Fruit fly (Drosophila melanogaster) whole organism, embryonic: ENCODE results near the gene Rtc1.
A peak's percentile ranks its signal among the peaks of the same experiment; 100 is the strongest.

ENCODE experiments used
- Aef1 ChIP-seq: fragments of 200-800 bp; sonication (Bioruptor generic); IDR thresholded peaks from 3 replicates; pipeline ENCODE4 v1.3.6; 2022; ENCODE audit warnings: missing biosample characterization, missing genetic modification characterization
- B-H2 ChIP-seq: fragments of 200-800 bp; sonication (Bioruptor generic); optimal IDR thresholded peaks from 2 replicates; lab custom pipeline; 2018; ENCODE audit warnings: missing biosample characterization, mild to moderate bottlenecking, missing genetic modification characterization
- Blimp-1 ChIP-seq: fragments of 200-800 bp; sonication (Bioruptor generic); optimal IDR thresholded peaks from 3 replicates; lab custom pipeline; 2018; ENCODE audit warnings: missing biosample characterization, missing genetic modification characterization, mild to moderate bottlenecking, moderate library complexity, missing genetic modification reagents
- CG1024 ChIP-seq: fragments of 200-800 bp; sonication (Bioruptor generic); IDR thresholded peaks from 2 replicates; pipeline ENCODE4 v1.3.6; 2022; ENCODE audit warnings: missing biosample characterization, missing genetic modification characterization
- CG13424 ChIP-seq: fragments of 200-800 bp; sonication (Bioruptor generic); optimal IDR thresholded peaks from 2 replicates; lab custom pipeline; 2019; ENCODE audit warnings: missing biosample characterization, mild to moderate bottlenecking, missing genetic modification characterization, moderate library complexity
- CG13624 ChIP-seq: fragments of 200-800 bp; sonication (Bioruptor generic); optimal IDR thresholded peaks from 2 replicates; lab custom pipeline; 2016; ENCODE audit warnings: missing biosample characterization, missing genetic modification characterization
- CG14441 ChIP-seq: fragments of 200-800 bp; sonication (Bioruptor generic); IDR thresholded peaks from 2 replicates; pipeline ENCODE4 v1.3.6; 2022; ENCODE audit warnings: missing biosample characterization, missing genetic modification characterization
- CG1529 ChIP-seq: fragments of 200-800 bp; sonication (Bioruptor generic); optimal IDR thresholded peaks from 3 replicates; lab custom pipeline; 2018; ENCODE audit warnings: missing biosample characterization, missing genetic modification characterization
- CG2116 ChIP-seq: fragments of 200-800 bp; sonication (Bioruptor generic); optimal IDR thresholded peaks from 3 replicates; lab custom pipeline; 2018; ENCODE audit warnings: missing biosample characterization, mild to moderate bottlenecking, missing genetic modification characterization
- CG30431 ChIP-seq: fragments of 200-800 bp; sonication (Bioruptor generic); optimal IDR thresholded peaks from 2 replicates; lab custom pipeline; 2017; ENCODE audit warnings: missing biosample characterization, missing genetic modification characterization
- CG3995 ChIP-seq: fragments of 200-800 bp; sonication (Bioruptor generic); optimal IDR thresholded peaks from 3 replicates; lab custom pipeline; 2016; ENCODE audit warnings: missing biosample characterization, missing genetic modification characterization
- CG7745 ChIP-seq: fragments of 200-800 bp; sonication (Bioruptor generic); optimal IDR thresholded peaks from 2 replicates; lab custom pipeline; 2018; ENCODE audit warnings: missing biosample characterization, mild to moderate bottlenecking, missing genetic modification characterization, moderate library complexity
- D19B ChIP-seq: fragments of 200-800 bp; sonication (Bioruptor generic); optimal IDR thresholded peaks from 2 replicates; lab custom pipeline; 2017; ENCODE audit warnings: missing biosample characterization, mild to moderate bottlenecking, missing genetic modification characterization
- Deaf1 ChIP-seq: fragments of 200-800 bp; optimal IDR thresholded peaks from 3 replicates; lab custom pipeline; 2019; ENCODE audit warnings: missing biosample characterization, mild to moderate bottlenecking, missing genetic modification characterization, moderate library complexity
- GATAe ChIP-seq: fragments of 200-800 bp; sonication (Bioruptor generic); conservative IDR thresholded peaks from 2 replicates; pipeline ENCODE4 v1.3.6; 2022; ENCODE audit warnings: missing biosample characterization, missing genetic modification characterization
- H15 ChIP-seq: fragments of 200-800 bp; sonication (Bioruptor generic); IDR thresholded peaks from 3 replicates; pipeline ENCODE4 v1.3.6; 2022; ENCODE audit warnings: missing biosample characterization, missing genetic modification characterization
- HLH4C ChIP-seq: fragments of 200-800 bp; sonication (Bioruptor generic); IDR thresholded peaks from 3 replicates; pipeline ENCODE4 v1.3.6; 2022; ENCODE audit warnings: missing biosample characterization, missing genetic modification characterization; ENCODE audit not compliant: partially characterized antibody
- Lpt ChIP-seq: fragments of >200 bp; optimal IDR thresholded peaks from 2 replicates; lab custom pipeline; 2018; ENCODE audit warnings: missing biosample characterization, missing genetic modification characterization
- NFAT ChIP-seq: fragments of 200-800 bp; sonication (Bioruptor generic); IDR thresholded peaks from 2 replicates; pipeline ENCODE4 v1.3.6; 2022; ENCODE audit warnings: missing biosample characterization, missing genetic modification characterization
- NK7.1 ChIP-seq: fragments of 200-800 bp; sonication (Bioruptor generic); optimal IDR thresholded peaks from 3 replicates; lab custom pipeline; 2016; ENCODE audit warnings: missing biosample characterization, missing genetic modification characterization
- Taf1 ChIP-seq: fragments of 200-800 bp; sonication (Bioruptor generic); IDR thresholded peaks from 2 replicates; pipeline ENCODE4 v1.3.6; 2022; ENCODE audit warnings: missing biosample characterization, missing genetic modification characterization
- Trl ChIP-seq, 3 experiments: fragments of >200 bp in 2 of 3; fragments of 200-800 bp in 1 of 3; sonication (Bioruptor generic) in 1 of 3; optimal IDR thresholded peaks; 2 replicates in 1 of 3; 3 replicates in 2 of 3; lab custom pipeline; 2016 to 2017; ENCODE audit warnings: missing biosample characterization in 1 of 3, missing genetic modification characterization in 1 of 3
- YL-1 ChIP-seq: fragments of 200-800 bp; sonication (Bioruptor generic); optimal IDR thresholded peaks from 3 replicates; lab custom pipeline; 2017; ENCODE audit warnings: missing biosample characterization, mild to moderate bottlenecking, missing genetic modification characterization
- croc ChIP-seq: fragments of 200-800 bp; sonication (Bioruptor generic); conservative IDR thresholded peaks from 3 replicates; pipeline ENCODE4 v1.3.6; 2022; ENCODE audit warnings: missing biosample characterization, missing genetic modification characterization
- da ChIP-seq: fragments of 200-800 bp; sonication (Bioruptor generic); optimal IDR thresholded peaks from 2 replicates; lab custom pipeline; 2016; ENCODE audit warnings: missing biosample characterization, missing genetic modification characterization
- dan ChIP-seq: fragments of 200-800 bp; sonication (Bioruptor generic); IDR thresholded peaks from 2 replicates; pipeline ENCODE4 v1.3.6; 2022; ENCODE audit warnings: missing biosample characterization, missing genetic modification characterization
- danr ChIP-seq: fragments of 200-800 bp; sonication (Bioruptor generic); IDR thresholded peaks from 2 replicates; pipeline ENCODE4 v1.3.6; 2022; ENCODE audit warnings: missing biosample characterization, missing genetic modification characterization
- disco-r ChIP-seq: fragments of 200-800 bp; sonication (Bioruptor generic); optimal IDR thresholded peaks from 2 replicates; lab custom pipeline; 2016; ENCODE audit warnings: missing biosample characterization, missing genetic modification characterization
- dm ChIP-seq: fragments of 200-800 bp; sonication (Bioruptor generic); optimal IDR thresholded peaks from 3 replicates; lab custom pipeline; 2016; ENCODE audit warnings: missing biosample characterization, missing genetic modification characterization
- dysf ChIP-seq: fragments of 200-800 bp; sonication (Bioruptor generic); IDR thresholded peaks from 3 replicates; pipeline ENCODE4 v1.3.6; 2022; ENCODE audit warnings: missing biosample characterization, missing genetic modification characterization
- exex ChIP-seq: fragments of 200-800 bp; sonication (Bioruptor generic); optimal IDR thresholded peaks from 4 replicates; lab custom pipeline; 2018; ENCODE audit warnings: missing biosample characterization, mild to moderate bottlenecking, missing genetic modification characterization, moderate library complexity
- fd96Cb ChIP-seq: fragments of 200-800 bp; sonication (Bioruptor generic); optimal IDR thresholded peaks from 2 replicates; lab custom pipeline; 2018; ENCODE audit warnings: missing biosample characterization, mild to moderate bottlenecking, missing genetic modification characterization, moderate library complexity
- gsb ChIP-seq: fragments of 200-800 bp; sonication (Bioruptor generic); IDR thresholded peaks from 2 replicates; pipeline ENCODE4 v1.3.6; 2022; ENCODE audit warnings: missing biosample characterization, missing genetic modification characterization
- hb ChIP-seq: fragments of 200-800 bp; sonication (Bioruptor generic); IDR thresholded peaks from 3 replicates; pipeline ENCODE4 v1.3.6; 2022; ENCODE audit warnings: missing biosample characterization, missing genetic modification characterization; ENCODE audit not compliant: partially characterized antibody
- hth ChIP-seq: fragments of >200 bp; optimal IDR thresholded peaks from 2 replicates; lab custom pipeline; 2017; ENCODE audit warnings: inconsistent platforms
- ind ChIP-seq: fragments of 200-800 bp; sonication (Bioruptor generic); optimal IDR thresholded peaks from 3 replicates; lab custom pipeline; 2016; ENCODE audit warnings: missing biosample characterization, missing genetic modification characterization
- mam ChIP-seq: fragments of 200-800 bp; sonication (Bioruptor generic); optimal IDR thresholded peaks from 3 replicates; lab custom pipeline; 2016; ENCODE audit warnings: missing biosample characterization, missing genetic modification characterization
- nmo ChIP-seq: fragments of 200-800 bp; sonication (Bioruptor generic); optimal IDR thresholded peaks from 2 replicates; lab custom pipeline; 2018; ENCODE audit warnings: missing biosample characterization, mild to moderate bottlenecking, missing genetic modification characterization, moderate library complexity
- odd ChIP-seq: fragments of 200-800 bp; sonication (Bioruptor generic); optimal IDR thresholded peaks from 2 replicates; lab custom pipeline; 2017; ENCODE audit warnings: missing biosample characterization, mild to moderate bottlenecking, missing genetic modification characterization
- org-1 ChIP-seq: fragments of 200-800 bp; sonication (Bioruptor generic); optimal IDR thresholded peaks from 2 replicates; lab custom pipeline; 2017; ENCODE audit warnings: missing biosample characterization, missing genetic modification characterization
- phol ChIP-seq: fragments of 200-800 bp; sonication (Bioruptor generic); optimal IDR thresholded peaks from 3 replicates; lab custom pipeline; 2018; ENCODE audit warnings: missing biosample characterization, mild to moderate bottlenecking, missing genetic modification characterization, moderate library complexity
- pum ChIP-seq: fragments of 200-800 bp; sonication (Bioruptor generic); optimal IDR thresholded peaks from 2 replicates; lab custom pipeline; 2016; ENCODE audit warnings: missing biosample characterization, missing genetic modification characterization
- ranshi ChIP-seq: fragments of 200-800 bp; sonication (Bioruptor generic); IDR thresholded peaks from 2 replicates; pipeline ENCODE4 v1.3.6; 2022; ENCODE audit warnings: missing biosample characterization, missing genetic modification characterization
- rib ChIP-seq: fragments of 200-800 bp; sonication (Bioruptor generic); IDR thresholded peaks from 2 replicates; pipeline ENCODE4 v1.3.6; 2022; ENCODE audit warnings: missing biosample characterization, missing genetic modification characterization
- ro ChIP-seq: fragments of 200-800 bp; sonication (Bioruptor generic); IDR thresholded peaks from 2 replicates; pipeline ENCODE4 v1.3.6; 2022; ENCODE audit warnings: missing biosample characterization, missing genetic modification characterization
- scrt ChIP-seq: fragments of 200-800 bp; sonication (Bioruptor generic); optimal IDR thresholded peaks from 2 replicates; lab custom pipeline; 2018; ENCODE audit warnings: missing biosample characterization, mild to moderate bottlenecking, missing genetic modification characterization, moderate library complexity
- sens-2 ChIP-seq: fragments of 200-800 bp; sonication (Bioruptor generic); IDR thresholded peaks from 2 replicates; pipeline ENCODE4 v1.3.6; 2022; ENCODE audit warnings: missing biosample characterization, missing genetic modification characterization
- slp2 ChIP-seq: fragments of 200-800 bp; sonication (Bioruptor generic); optimal IDR thresholded peaks from 2 replicates; lab custom pipeline; 2016; ENCODE audit warnings: missing biosample characterization, missing genetic modification characterization
- sna ChIP-seq: fragments of 200-800 bp; sonication (Bioruptor generic); IDR thresholded peaks from 2 replicates; pipeline ENCODE4 v1.3.6; 2022; ENCODE audit warnings: missing biosample characterization, missing genetic modification characterization; ENCODE audit not compliant: partially characterized antibody
- sob ChIP-seq: fragments of 200-800 bp; sonication (Bioruptor generic); IDR thresholded peaks from 2 replicates; pipeline ENCODE4 v1.3.6; 2022; ENCODE audit warnings: missing biosample characterization, missing genetic modification characterization
- tll ChIP-seq, 2 experiments: fragments of 200-800 bp in 1 of 2; fragments of >200 bp in 1 of 2; sonication (Bioruptor generic) in 1 of 2; optimal IDR thresholded peaks; 2 replicates each; lab custom pipeline; 2017 to 2019; ENCODE audit warnings: missing biosample characterization in 2 of 2, missing genetic modification characterization in 2 of 2, mild to moderate bottlenecking in 1 of 2, moderate library complexity in 1 of 2
- toy ChIP-seq: fragments of 200-800 bp; sonication (Bioruptor generic); IDR thresholded peaks from 2 replicates; pipeline ENCODE4 v1.3.6; 2022; ENCODE audit warnings: missing biosample characterization, missing genetic modification characterization

Gene Rtc1

dm6 chrX:13783534-13783949, 26.6 kb downstream of the Rtc1 start, which contains the start of gene inaE (continued):
- TF ChIP-seq sob (GFP tag; lab: Robert Waterston, UW) (0 out of 2 replicates have a peak, but pooled peaks have one; percentile 7), ro (GFP tag; lab: Robert Waterston, UW) (no peak), rib (GFP tag; lab: Robert Waterston, UW) (peak; percentile 60), NK7.1 (GFP tag; lab: Kevin White, UChicago) (no peak), sens-2 (GFP tag; lab: Robert Waterston, UW) (no peak; the same call in 1 of the 2 replicates), slp2 (GFP tag; lab: Kevin White, UChicago) (no peak), CG3995 (GFP tag; lab: Kevin White, UChicago) (no peak), da (GFP tag; lab: Kevin White, UChicago) (no peak), fd96Cb (tag; lab: Kevin White, UChicago) (no peak), CG30431 (GFP tag; lab: Kevin White, UChicago) (no peak), hth (no peak), CG13424 (tag; lab: Kevin White, UChicago) (no peak), pum (GFP tag; lab: Kevin White, UChicago) (no peak), ind (no peak), sna (GFP tag; lab: Robert Waterston, UW) (no peak), org-1 (GFP tag; lab: Kevin White, UChicago) (no peak), CG1024 (GFP tag; lab: Robert Waterston, UW) (peak; percentile 45; the same call in 1 of the 2 replicates), exex (tag; lab: Kevin White, UChicago) (no peak), danr (GFP tag; lab: Robert Waterston, UW) (no peak), dysf (GFP tag; lab: Robert Waterston, UW) (no peak), toy (GFP tag; lab: Robert Waterston, UW) (no peak), Taf1 (no peak), ranshi (GFP tag; lab: Robert Waterston, UW) (no peak; the same call in 1 of the 2 replicates), dm (GFP tag; lab: Kevin White, UChicago) (no peak), dan (GFP tag; lab: Robert Waterston, UW) (no peak), gsb (GFP tag; lab: Robert Waterston, UW) (no peak), tll (GFP tag; optimal IDR thresholded peaks at IDR 0.05; lab: Kevin White, UChicago) (no peak), Deaf1 (peak; percentile 10), CG7745 (tag; lab: Kevin White, UChicago) (no peak), Lpt (GFP tag; lab: Kevin White, UChicago) (no peak), CG2116 (GFP tag; lab: Kevin White, UChicago) (peak; percentile 62), Aef1 (GFP tag; lab: Robert Waterston, UW) (no peak), NFAT (GFP tag; lab: Robert Waterston, UW) (no peak), GATAe (GFP tag; lab: Robert Waterston, UW) (no peak), phol (peak; percentile 26), disco-r (GFP tag; lab: Kevin White, UChicago) (no peak), mam (GFP tag; lab: Kevin White, UChicago) (no peak), croc (GFP tag; lab: Robert Waterston, UW) (no peak), B-H2 (GFP tag; lab: Kevin White, UChicago) (peak; percentile 38), D19B (no peak), H15 (no peak), HLH4C (GFP tag; lab: Robert Waterston, UW) (peak; percentile 72), CG1529 (GFP tag; lab: Kevin White, UChicago) (no peak), YL-1 (GFP tag; lab: Kevin White, UChicago) (peak; percentile 4), nmo (GFP tag; lab: Kevin White, UChicago) (no peak), CG13624 (GFP tag; lab: Kevin White, UChicago) (no peak), hb (GFP tag; lab: Robert Waterston, UW) (peak; percentile 29; the same call in 1 of the 3 replicates), odd (GFP tag; lab: Kevin White, UChicago) (no peak), Trl (optimal IDR thresholded peaks at IDR 0.05; lab: Kevin White, UChicago) (no peak), Trl (GFP tag; optimal IDR thresholded peaks at IDR 0.05; lab: Kevin White, UChicago) (peak; percentile 18), scrt (GFP tag; lab: Kevin White, UChicago) (peak; percentile 31), CG14441 (GFP tag; lab: Robert Waterston, UW) (no peak), Blimp-1 (GFP tag; lab: Kevin White, UChicago) (peak; percentile 94)
